Fruit fly (Drosophila melanogaster) whole organism, prepupa: ENCODE measurements around the gene CG9259.

Source experiments
- CG15336 ChIP-seq: fragments of 200-800 bp; sonication (Bioruptor generic); IDR thresholded peaks from 2 replicates; pipeline ENCODE4 v1.3.6; 2022; ENCODE audit warnings: missing biosample characterization, missing genetic modification characterization
- CG7368 ChIP-seq: fragments of 200-800 bp; sonication (Bioruptor generic); optimal IDR thresholded peaks from 3 replicates; lab custom pipeline; 2016; ENCODE audit warnings: missing biosample characterization, missing genetic modification characterization
- Eip75B ChIP-seq: fragments of 200-800 bp; sonication (Bioruptor generic); optimal IDR thresholded peaks from 3 replicates; lab custom pipeline; 2016; ENCODE audit warnings: missing biosample characterization, missing genetic modification characterization
- Gug ChIP-seq: fragments of 200-800 bp; sonication (Bioruptor generic); IDR thresholded peaks from 2 replicates; pipeline ENCODE4 v1.3.6; 2022; ENCODE audit warnings: missing biosample characterization, missing genetic modification characterization
- net ChIP-seq: fragments of 200-800 bp; sonication (Bioruptor generic); optimal IDR thresholded peaks from 3 replicates; lab custom pipeline; 2016; ENCODE audit warnings: missing biosample characterization, missing genetic modification characterization

dm6 chr2L:21061591-21061990 is 27.6 kb upstream of the CG9259 start:
- no peak for TF ChIP-seq CG7368 (GFP tag; lab: Kevin White, UChicago)
- no peak for TF ChIP-seq Eip75B
- no peak for TF ChIP-seq net
- TF ChIP-seq CG15336 (GFP tag; lab: Robert Waterston, UW): no peak
- no peak for TF ChIP-seq Gug (GFP tag; lab: Robert Waterston, UW)
